Fruit fly (Drosophila melanogaster) whole organism, embryonic: Measurements from ENCODE around the gene CG12951.

ENCODE experiments used
- Atf-2 ChIP-seq: fragments of 200-800 bp; sonication (Bioruptor generic); optimal IDR thresholded peaks from 2 replicates; lab custom pipeline; 2016; ENCODE audit warnings: missing biosample characterization, missing genetic modification characterization
- CG10147 ChIP-seq: fragments of 200-800 bp; sonication (Bioruptor generic); optimal IDR thresholded peaks from 2 replicates; lab custom pipeline; 2019; ENCODE audit warnings: missing biosample characterization, mild to moderate bottlenecking, missing genetic modification characterization, moderate library complexity
- CG10462 ChIP-seq: fragments of 200-800 bp; sonication (Bioruptor generic); optimal IDR thresholded peaks from 2 replicates; lab custom pipeline; 2016; ENCODE audit warnings: missing biosample characterization, missing genetic modification characterization
- CG11696 ChIP-seq: fragments of 200-800 bp; sonication (Bioruptor generic); IDR thresholded peaks from 2 replicates; pipeline ENCODE4 v1.3.6; 2022; ENCODE audit warnings: missing biosample characterization, missing genetic modification characterization
- CG12104 ChIP-seq: fragments of 200-800 bp; sonication (Bioruptor generic); optimal IDR thresholded peaks from 3 replicates; lab custom pipeline; 2016; ENCODE audit warnings: missing biosample characterization, missing genetic modification characterization
- CG12942 ChIP-seq: fragments of 200-800 bp; sonication (Bioruptor generic); optimal IDR thresholded peaks from 3 replicates; lab custom pipeline; 2016; ENCODE audit warnings: missing biosample characterization, missing genetic modification characterization
- CG13123 ChIP-seq: fragments of 200-800 bp; sonication (Bioruptor generic); optimal IDR thresholded peaks from 2 replicates; lab custom pipeline; 2016; ENCODE audit warnings: missing biosample characterization, missing genetic modification characterization
- CG15601 ChIP-seq: fragments of 200-800 bp; sonication (Bioruptor generic); optimal IDR thresholded peaks from 3 replicates; lab custom pipeline; 2019; ENCODE audit warnings: missing biosample characterization, mild to moderate bottlenecking, missing genetic modification characterization, moderate library complexity
- CG1603 ChIP-seq: fragments of 200-800 bp; sonication (Bioruptor generic); optimal IDR thresholded peaks from 2 replicates; lab custom pipeline; 2019; ENCODE audit warnings: missing biosample characterization, mild to moderate bottlenecking, missing genetic modification characterization, moderate library complexity
- CG2116 ChIP-seq: fragments of 200-800 bp; sonication (Bioruptor generic); optimal IDR thresholded peaks from 3 replicates; lab custom pipeline; 2018; ENCODE audit warnings: missing biosample characterization, mild to moderate bottlenecking, missing genetic modification characterization
- CG2678 ChIP-seq: fragments of 200-800 bp; sonication (Bioruptor generic); optimal IDR thresholded peaks from 3 replicates; lab custom pipeline; 2019; ENCODE audit warnings: missing biosample characterization, mild to moderate bottlenecking, missing genetic modification characterization, moderate library complexity
- CG3163 ChIP-seq: fragments of 200-800 bp; sonication (Bioruptor generic); optimal IDR thresholded peaks from 3 replicates; lab custom pipeline; 2016; ENCODE audit warnings: missing biosample characterization, missing genetic modification characterization
- CG33213 ChIP-seq: fragments of 200-800 bp; sonication (Bioruptor generic); optimal IDR thresholded peaks from 3 replicates; lab custom pipeline; 2016; ENCODE audit warnings: missing biosample characterization, missing genetic modification characterization
- CG42726 ChIP-seq: fragments of 200-800 bp; sonication (Bioruptor generic); IDR thresholded peaks from 2 replicates; pipeline ENCODE4 v1.3.6; 2022; ENCODE audit warnings: missing biosample characterization, missing genetic modification characterization; ENCODE audit not compliant: partially characterized antibody
- CG5245 ChIP-seq: fragments of 200-800 bp; sonication (Bioruptor generic); optimal IDR thresholded peaks from 3 replicates; lab custom pipeline; 2016; ENCODE audit warnings: missing biosample characterization, missing genetic modification characterization
- CG6765 ChIP-seq: fragments of 200-800 bp; sonication (Bioruptor generic); optimal IDR thresholded peaks from 3 replicates; lab custom pipeline; 2017; ENCODE audit warnings: missing biosample characterization, mild to moderate bottlenecking, missing genetic modification characterization
- CG7786 ChIP-seq: fragments of 200-800 bp; sonication (Bioruptor generic); optimal IDR thresholded peaks from 2 replicates; lab custom pipeline; 2016; ENCODE audit warnings: missing biosample characterization, missing genetic modification characterization
- CG7963 ChIP-seq: fragments of 200-800 bp; sonication (Bioruptor generic); IDR thresholded peaks from 3 replicates; pipeline ENCODE4 v1.3.6; 2022; ENCODE audit warnings: missing biosample characterization, missing genetic modification characterization; ENCODE audit not compliant: partially characterized antibody
- CG8478 ChIP-seq: fragments of >200 bp; optimal IDR thresholded peaks from 2 replicates; lab custom pipeline; 2018
- Dip2 ChIP-seq: fragments of 200-800 bp; sonication (Bioruptor generic); IDR thresholded peaks from 2 replicates; pipeline ENCODE4 v1.3.6; 2022; ENCODE audit warnings: missing biosample characterization, missing genetic modification characterization
- Drgx ChIP-seq: fragments of 200-800 bp; sonication (Bioruptor generic); IDR thresholded peaks from 2 replicates; pipeline ENCODE4 v1.3.6; 2022; ENCODE audit warnings: missing biosample characterization, missing genetic modification characterization
- Fer2 ChIP-seq: fragments of 200-800 bp; sonication (Bioruptor generic); optimal IDR thresholded peaks from 2 replicates; lab custom pipeline; 2018; ENCODE audit warnings: missing biosample characterization, mild to moderate bottlenecking, missing genetic modification characterization, moderate library complexity
- HLHmδ ChIP-seq: fragments of 200-800 bp; sonication (Bioruptor generic); optimal IDR thresholded peaks from 2 replicates; lab custom pipeline; 2018; ENCODE audit warnings: missing biosample characterization, mild to moderate bottlenecking, missing genetic modification characterization, moderate library complexity
- Hr39 ChIP-seq: fragments of >200 bp; optimal IDR thresholded peaks from 2 replicates; lab custom pipeline; 2017
- MBD-R2 ChIP-seq: fragments of 200-800 bp; sonication (Bioruptor generic); IDR thresholded peaks from 2 replicates; pipeline ENCODE4 v1.3.6; 2022; ENCODE audit warnings: missing biosample characterization, missing genetic modification characterization
- Max ChIP-seq: fragments of 200-800 bp; sonication (Bioruptor generic); optimal IDR thresholded peaks from 2 replicates; lab custom pipeline; 2016; ENCODE audit warnings: missing biosample characterization, mild to moderate bottlenecking, missing genetic modification characterization
- NC2α ChIP-seq: fragments of 200-800 bp; sonication (Bioruptor generic); optimal IDR thresholded peaks from 2 replicates; lab custom pipeline; 2016; ENCODE audit warnings: missing biosample characterization, missing genetic modification characterization
- Oaz ChIP-seq: fragments of 200-800 bp; sonication (Bioruptor generic); IDR thresholded peaks from 2 replicates; pipeline ENCODE4 v1.3.6; 2022; ENCODE audit warnings: missing biosample characterization, missing genetic modification characterization
- Scr ChIP-seq: fragments of 200-800 bp; sonication (Bioruptor generic); IDR thresholded peaks from 2 replicates; pipeline ENCODE4 v1.3.6; 2022; ENCODE audit warnings: missing biosample characterization, missing genetic modification characterization; ENCODE audit not compliant: partially characterized antibody
- Side ChIP-seq: fragments of 200-800 bp; sonication (Bioruptor generic); optimal IDR thresholded peaks from 2 replicates; lab custom pipeline; 2016; ENCODE audit warnings: missing biosample characterization, missing genetic modification characterization
- Sry-β ChIP-seq: fragments of 200-800 bp; sonication (Bioruptor generic); optimal IDR thresholded peaks from 2 replicates; lab custom pipeline; 2018; ENCODE audit warnings: missing biosample characterization, mild to moderate bottlenecking, missing genetic modification characterization, moderate library complexity
- YL-1 ChIP-seq: fragments of 200-800 bp; sonication (Bioruptor generic); optimal IDR thresholded peaks from 3 replicates; lab custom pipeline; 2017; ENCODE audit warnings: missing biosample characterization, mild to moderate bottlenecking, missing genetic modification characterization
- ato ChIP-seq: fragments of 200-800 bp; sonication (Bioruptor generic); IDR thresholded peaks from 2 replicates; pipeline ENCODE4 v1.3.6; 2022; ENCODE audit warnings: missing biosample characterization, missing genetic modification characterization; ENCODE audit not compliant: partially characterized antibody
- br ChIP-seq: fragments of >200 bp; optimal IDR thresholded peaks from 2 replicates; lab custom pipeline; 2017
- crc ChIP-seq: fragments of 200-800 bp; sonication (Bioruptor generic); optimal IDR thresholded peaks from 2 replicates; lab custom pipeline; 2016; ENCODE audit warnings: missing biosample characterization, missing genetic modification characterization
- dan ChIP-seq: fragments of 200-800 bp; sonication (Bioruptor generic); IDR thresholded peaks from 2 replicates; pipeline ENCODE4 v1.3.6; 2022; ENCODE audit warnings: missing biosample characterization, missing genetic modification characterization
- disco-r ChIP-seq: fragments of 200-800 bp; sonication (Bioruptor generic); optimal IDR thresholded peaks from 2 replicates; lab custom pipeline; 2016; ENCODE audit warnings: missing biosample characterization, missing genetic modification characterization
- en ChIP-seq: fragments of 200-800 bp; sonication (Bioruptor generic); optimal IDR thresholded peaks from 2 replicates; lab custom pipeline; 2016; ENCODE audit warnings: missing biosample characterization, missing genetic modification characterization
- eyg ChIP-seq: fragments of 200-800 bp; sonication (Bioruptor generic); optimal IDR thresholded peaks from 3 replicates; lab custom pipeline; 2016; ENCODE audit warnings: missing biosample characterization, missing genetic modification characterization
- fu2 ChIP-seq: fragments of 200-800 bp; sonication (Bioruptor generic); optimal IDR thresholded peaks from 2 replicates; lab custom pipeline; 2016; ENCODE audit warnings: missing biosample characterization, missing genetic modification characterization
- gsb ChIP-seq: fragments of 200-800 bp; sonication (Bioruptor generic); IDR thresholded peaks from 2 replicates; pipeline ENCODE4 v1.3.6; 2022; ENCODE audit warnings: missing biosample characterization, missing genetic modification characterization
- hb ChIP-seq: fragments of 200-800 bp; sonication (Bioruptor generic); IDR thresholded peaks from 3 replicates; pipeline ENCODE4 v1.3.6; 2022; ENCODE audit warnings: missing biosample characterization, missing genetic modification characterization; ENCODE audit not compliant: partially characterized antibody
- inv ChIP-seq: fragments of 200-800 bp; sonication (Bioruptor generic); IDR thresholded peaks from 2 replicates; pipeline ENCODE4 v1.3.6; 2022; ENCODE audit warnings: missing biosample characterization, missing genetic modification characterization; ENCODE audit not compliant: partially characterized antibody
- jigr1 ChIP-seq: fragments of 200-800 bp; sonication (Bioruptor generic); IDR thresholded peaks from 3 replicates; pipeline ENCODE4 v1.3.6; 2022; ENCODE audit warnings: missing biosample characterization, missing genetic modification characterization
- kay ChIP-seq: fragments of 200-800 bp; sonication (Bioruptor generic); optimal IDR thresholded peaks from 2 replicates; lab custom pipeline; 2016; ENCODE audit warnings: missing biosample characterization, missing genetic modification characterization
- nom ChIP-seq: fragments of 200-800 bp; sonication (Bioruptor generic); optimal IDR thresholded peaks from 2 replicates; lab custom pipeline; 2017; ENCODE audit warnings: missing biosample characterization, missing genetic modification characterization, mild to moderate bottlenecking, moderate library complexity, missing genetic modification reagents
- onecut ChIP-seq: fragments of 200-800 bp; sonication (Bioruptor generic); IDR thresholded peaks from 2 replicates; pipeline ENCODE4 v1.3.6; 2022; ENCODE audit warnings: missing biosample characterization, missing genetic modification characterization
- sens ChIP-seq: fragments of 200-800 bp; sonication (Bioruptor generic); peaks from one replicate; lab custom pipeline; 2016; ENCODE audit warnings: missing biosample characterization, missing genetic modification characterization
- ssp ChIP-seq: fragments of 200-800 bp; sonication (Bioruptor generic); IDR thresholded peaks from 2 replicates; pipeline ENCODE4 v1.3.6; 2022; ENCODE audit warnings: missing biosample characterization, missing genetic modification characterization
- sug ChIP-seq: fragments of 200-800 bp; optimal IDR thresholded peaks from 2 replicates; lab custom pipeline; 2019; ENCODE audit warnings: missing biosample characterization, mild to moderate bottlenecking, missing genetic modification characterization, moderate library complexity
- ttk ChIP-seq: fragments of 200-800 bp; sonication (Bioruptor generic); IDR thresholded peaks from 2 replicates; pipeline ENCODE4 v2.1.2; 2022; ENCODE audit warnings: missing biosample characterization, missing genetic modification characterization
- zf30C ChIP-seq: fragments of 200-800 bp; sonication (Bioruptor generic); optimal IDR thresholded peaks from 3 replicates; lab custom pipeline; 2018; ENCODE audit warnings: missing biosample characterization, mild to moderate bottlenecking, missing genetic modification characterization
- zfh1 ChIP-seq: fragments of 200-800 bp; sonication (Bioruptor generic); IDR thresholded peaks from 3 replicates; pipeline ENCODE4 v1.3.6; 2022; ENCODE audit warnings: missing biosample characterization, missing genetic modification characterization

CG12951 gene

DNA sequence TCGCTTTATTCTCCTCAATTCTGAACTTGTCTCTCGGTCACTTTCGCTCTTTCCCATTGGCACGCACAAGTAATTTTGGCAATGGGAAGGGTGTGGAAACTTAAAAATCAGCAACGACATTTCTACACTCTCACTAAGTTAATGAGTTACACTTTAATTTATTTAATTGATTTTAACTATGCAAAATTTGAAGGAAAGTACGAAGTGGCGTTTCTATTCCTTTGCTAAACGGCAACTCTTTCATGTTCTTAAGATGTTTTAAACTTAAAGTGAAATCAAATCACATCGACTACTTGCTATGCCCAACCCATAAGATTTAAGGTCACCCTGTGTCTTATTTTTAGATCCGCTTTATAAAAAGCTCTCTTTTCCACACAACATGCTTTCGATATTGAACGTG, 40.3 kb upstream of the CG12951 start (continued):
- TF ChIP-seq gsb (GFP tag; lab: Robert Waterston, UW) = no peak
- peak; percentile 44; the same call in 1 of the 2 replicates for TF ChIP-seq Drgx (GFP tag; lab: Robert Waterston, UW)
- TF ChIP-seq CG1603 (tag; lab: Kevin White, UChicago) = no peak
- peak; percentile 48 for TF ChIP-seq CG7786 (GFP tag; lab: Kevin White, UChicago)
- TF ChIP-seq Side (GFP tag; lab: Kevin White, UChicago) = no peak
- peak; percentile 29; the same call in 1 of the 2 replicates for TF ChIP-seq CG11696 (GFP tag; lab: Robert Waterston, UW)
- no peak for TF ChIP-seq CG8478
- TF ChIP-seq ssp (GFP tag; lab: Robert Waterston, UW) = peak; percentile 31; the same call in 1 of the 2 replicates
- no peak for TF ChIP-seq eyg (GFP tag; lab: Kevin White, UChicago)
- no peak for TF ChIP-seq NC2α (GFP tag; lab: Kevin White, UChicago)
- TF ChIP-seq Scr (GFP tag; lab: Robert Waterston, UW) = no peak
- TF ChIP-seq hb (GFP tag; lab: Robert Waterston, UW) = no peak
- TF ChIP-seq CG3163 (GFP tag; lab: Kevin White, UChicago) = peak; percentile 8
- no peak for TF ChIP-seq HLHmδ
- peak; percentile 35; the same call in 1 of the 3 replicates for TF ChIP-seq zfh1 (GFP tag; lab: Robert Waterston, UW)
- TF ChIP-seq disco-r (GFP tag; lab: Kevin White, UChicago) = no peak
- peak; percentile 49 for TF ChIP-seq sug (tag; lab: Kevin White, UChicago)
- TF ChIP-seq CG12104 = peak; percentile 10
- 0 out of 2 replicates have a peak, but pooled peaks have one; percentile 17 for TF ChIP-seq ttk (GFP tag; lab: Robert Waterston, UW)
- TF ChIP-seq CG7963 (GFP tag; lab: Robert Waterston, UW) = no peak
- TF ChIP-seq jigr1 (GFP tag; lab: Robert Waterston, UW) = no peak
- TF ChIP-seq CG15601 = no peak
- TF ChIP-seq CG2678 (tag; lab: Kevin White, UChicago) = peak; percentile 75
- TF ChIP-seq Oaz (GFP tag; lab: Robert Waterston, UW) = peak; percentile 31; the same call in 1 of the 2 replicates
- peak; percentile 6 for TF ChIP-seq YL-1 (GFP tag; lab: Kevin White, UChicago)
- peak; percentile 19; the same call in 1 of the 2 replicates for TF ChIP-seq MBD-R2 (GFP tag; lab: Robert Waterston, UW)
- TF ChIP-seq fu2 (GFP tag; lab: Kevin White, UChicago) = peak; percentile 19
- peak; percentile 25 for TF ChIP-seq CG6765 (GFP tag; lab: Kevin White, UChicago)
- no peak for TF ChIP-seq Atf-2
- TF ChIP-seq sens = peak; percentile 81
- no peak for TF ChIP-seq ato (GFP tag; lab: Robert Waterston, UW)
- no peak for TF ChIP-seq CG10462 (GFP tag; lab: Kevin White, UChicago)
- peak; percentile 34 for TF ChIP-seq CG10147 (GFP tag; lab: Kevin White, UChicago)
- TF ChIP-seq Fer2 = no peak
- TF ChIP-seq CG13123 (GFP tag; lab: Kevin White, UChicago) = no peak
- no peak for TF ChIP-seq CG33213
- TF ChIP-seq crc (GFP tag; lab: Kevin White, UChicago) = peak; percentile 17
- no peak for TF ChIP-seq en
- no peak for TF ChIP-seq zf30C (GFP tag; lab: Kevin White, UChicago)
- TF ChIP-seq Dip2 = no peak
- TF ChIP-seq Sry-β = no peak
- no peak for TF ChIP-seq dan (GFP tag; lab: Robert Waterston, UW)
- TF ChIP-seq CG12942 (GFP tag; lab: Kevin White, UChicago) = peak; percentile 34
- TF ChIP-seq CG5245 (GFP tag; lab: Kevin White, UChicago) = peak; percentile 0
- TF ChIP-seq br (lab: Kevin White, UChicago) = no peak
- no peak for TF ChIP-seq nom (GFP tag; lab: Kevin White, UChicago)
- TF ChIP-seq CG42726 (GFP tag; lab: Robert Waterston, UW) = no peak
- TF ChIP-seq CG2116 = no peak
- peak; percentile 29; the same call in 1 of the 2 replicates for TF ChIP-seq onecut (GFP tag; lab: Robert Waterston, UW)
- TF ChIP-seq Hr39 = no peak
- peak; percentile 11 for TF ChIP-seq Max (GFP tag; lab: Kevin White, UChicago)
- TF ChIP-seq kay (GFP tag; lab: Kevin White, UChicago) = no peak
- TF ChIP-seq inv (GFP tag; lab: Robert Waterston, UW) = no peak
